Worm (Caenorhabditis elegans) whole organism, mixed stage, embryonic: ENCODE data around the gene rnp-7.

ENCODE experiments used
- blmp-1 ChIP-seq: fragments of 150-350 bp; optimal IDR thresholded peaks from 2 replicates; lab custom pipeline; 2014; ENCODE audit warnings: missing biosample characterization, missing genetic modification characterization
- lin-13 ChIP-seq: fragments of 150-350 bp; optimal IDR thresholded peaks from 2 replicates; lab custom pipeline; 2014; ENCODE audit warnings: missing biosample characterization, missing genetic modification characterization
- lsy-2 ChIP-seq: fragments of 150-350 bp; optimal IDR thresholded peaks from 2 replicates; lab custom pipeline; 2014; ENCODE audit warnings: missing biosample characterization, missing genetic modification characterization
- mab-5 ChIP-seq: fragments of 150-350 bp; optimal IDR thresholded peaks from 2 replicates; lab custom pipeline; 2014; ENCODE audit warnings: missing biosample characterization, missing genetic modification characterization
- nhr-12 ChIP-seq: fragments of 150-350 bp; optimal IDR thresholded peaks from 2 replicates; lab custom pipeline; 2014; ENCODE audit warnings: missing biosample characterization, missing genetic modification characterization
- nhr-28 ChIP-seq: fragments of 150-350 bp; optimal IDR thresholded peaks from 2 replicates; lab custom pipeline; 2014; ENCODE audit warnings: missing biosample characterization, missing genetic modification characterization
- unc-62 ChIP-seq: fragments of 150-350 bp; optimal IDR thresholded peaks from 2 replicates; lab custom pipeline; 2014; ENCODE audit warnings: missing biosample characterization, missing genetic modification reagents, missing genetic modification characterization

- TF ChIP-seq nhr-12 (tag; lab: Kevin White, UChicago) (no peak), lsy-2 (no peak), blmp-1 (no peak), mab-5 (tag; lab: Kevin White, UChicago) (no peak), nhr-28 (tag; lab: Kevin White, UChicago) (no peak), unc-62 (no peak), lin-13 (tag; lab: Kevin White, UChicago) (no peak)
These were observed 24.5 kb upstream of the rnp-7 start, which contains the start of gene F37C12.14 for ce11 chrIII:7185473-7185872.
